Worm (Caenorhabditis elegans) whole organism, young adult: ENCODE results near the gene F32B6.4.

Source experiments
- F55B11.4 ChIP-seq: sonication (generic microtip); optimal IDR thresholded peaks from 2 replicates; lab custom pipeline; 2016; ENCODE audit warnings: missing compliant biosample characterization, missing genetic modification characterization, borderline replicate concordance; ENCODE audit not compliant: insufficient read depth
- T07F8.4 ChIP-seq: sonication (generic microtip); optimal IDR thresholded peaks from 2 replicates; lab custom pipeline; 2016; ENCODE audit warnings: mild to moderate bottlenecking, missing genetic modification characterization, moderate library complexity, missing compliant biosample characterization
- hlh-26 ChIP-seq: fragments of 200-800 bp; sonication (Bioruptor generic); conservative IDR thresholded peaks from 2 replicates; pipeline ENCODE4 v1.3.6; 2022; ENCODE audit warnings: missing genetic modification reagents, missing genetic modification characterization, missing compliant biosample characterization
- unc-62 ChIP-seq: fragments of 150-350 bp; optimal IDR thresholded peaks from 2 replicates; lab custom pipeline; 2014; ENCODE audit warnings: missing biosample characterization, missing genetic modification reagents, missing genetic modification characterization
- ztf-26 ChIP-seq: sonication (generic microtip); optimal IDR thresholded peaks from 2 replicates; lab custom pipeline; 2017; ENCODE audit warnings: missing genetic modification characterization, missing compliant biosample characterization

- TF ChIP-seq hlh-26 (GFP tag; lab: Robert Waterston, UW) (no peak), F55B11.4 (tag; lab: Kevin White, UChicago) (no peak), T07F8.4 (tag; lab: Kevin White, UChicago) (no peak), unc-62 (GFP tag; lab: Kevin White, UChicago) (no peak), ztf-26 (tag; lab: Kevin White, UChicago) (no peak)
Measured at ce11 chrIV:9846574-9846973, 45.3 kb downstream of the F32B6.4 start, which contains the start of gene K07F5.6.
